Worm (Caenorhabditis elegans) whole organism, L4/young adult: ENCODE measurements around the gene M02E1.4.

ENCODE experiments used
- W03F9.2 ChIP-seq: fragments of 150-350 bp; optimal IDR thresholded peaks from 2 replicates; lab custom pipeline; 2014; ENCODE audit warnings: missing biosample characterization, missing genetic modification characterization
- dao-5 ChIP-seq: sonication (generic microtip); optimal IDR thresholded peaks from 2 replicates; lab custom pipeline; 2016; ENCODE audit warnings: missing genotype, missing genetic modification characterization, moderate library complexity, missing compliant biosample characterization
- him-1 ChIP-seq: sonication (generic microtip); optimal IDR thresholded peaks from 2 replicates; lab custom pipeline; 2016; ENCODE audit warnings: missing genotype, missing genetic modification reagents, missing genetic modification characterization, missing compliant biosample characterization

DNA sequence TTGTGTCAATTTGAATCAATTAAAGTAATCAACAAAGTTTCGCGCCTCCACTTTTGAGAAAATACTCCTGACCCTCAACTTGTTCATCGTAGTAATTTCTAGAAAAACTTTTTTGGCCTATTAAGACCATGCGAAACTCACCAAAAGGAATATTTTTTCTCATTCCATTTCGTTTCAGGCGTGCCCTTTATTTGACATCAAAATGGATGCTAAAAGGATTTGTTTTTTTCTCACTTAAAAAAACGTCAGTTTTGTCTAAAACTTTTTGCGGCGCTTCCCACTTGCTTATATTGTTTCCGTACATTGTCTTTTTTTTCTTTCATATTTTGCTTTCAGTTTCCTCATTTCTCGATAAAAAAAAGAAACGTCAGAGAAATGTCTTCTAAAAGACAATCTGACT, 47.4 kb downstream of the M02E1.4 start, which contains the start of gene C04E7.5:
- TF ChIP-seq him-1 (tag; lab: Kevin White, UChicago) (no peak), W03F9.2 (tag; lab: Kevin White, UChicago) (no peak), dao-5 (tag; lab: Kevin White, UChicago) (no peak)
